Fruit fly (Drosophila melanogaster) whole organism, embryonic: ENCODE data around the gene mRpL50.

Experiments
- Atf6 ChIP-seq: fragments of 200-800 bp; sonication (Bioruptor generic); IDR thresholded peaks from 2 replicates; pipeline ENCODE4 v1.3.6; 2022; ENCODE audit warnings: missing biosample characterization, missing genetic modification characterization
- BEAF-32 ChIP-seq: fragments of 200-800 bp; sonication (Bioruptor generic); optimal IDR thresholded peaks from 3 replicates; lab custom pipeline; 2017; ENCODE audit warnings: missing biosample characterization, missing genetic modification characterization, mild to moderate bottlenecking, moderate library complexity, missing genetic modification reagents
- Bgb ChIP-seq: fragments of 200-800 bp; sonication (Bioruptor generic); IDR thresholded peaks from 2 replicates; pipeline ENCODE4 v1.3.6; 2022; ENCODE audit warnings: missing biosample characterization, missing genetic modification characterization; ENCODE audit not compliant: partially characterized antibody
- CG10321 ChIP-seq: fragments of 200-800 bp; sonication (Bioruptor generic); IDR thresholded peaks from 2 replicates; pipeline ENCODE4 v1.3.6; 2022; ENCODE audit warnings: missing biosample characterization, missing genetic modification characterization
- CG10565 ChIP-seq: fragments of 200-800 bp; sonication (Bioruptor generic); optimal IDR thresholded peaks from 3 replicates; lab custom pipeline; 2016; ENCODE audit warnings: missing biosample characterization, mild to moderate bottlenecking, missing genetic modification characterization
- CG12769 ChIP-seq: fragments of 200-800 bp; sonication (Bioruptor generic); optimal IDR thresholded peaks from 2 replicates; lab custom pipeline; 2019; ENCODE audit warnings: missing biosample characterization, mild to moderate bottlenecking, missing genetic modification characterization, moderate library complexity
- CG1603 ChIP-seq: fragments of 200-800 bp; sonication (Bioruptor generic); optimal IDR thresholded peaks from 2 replicates; lab custom pipeline; 2019; ENCODE audit warnings: missing biosample characterization, mild to moderate bottlenecking, missing genetic modification characterization, moderate library complexity
- CG17361 ChIP-seq: fragments of 200-800 bp; sonication (Bioruptor generic); IDR thresholded peaks from 3 replicates; pipeline ENCODE4 v1.3.6; 2022; ENCODE audit warnings: missing biosample characterization, missing genetic modification characterization
- CG17612 ChIP-seq: fragments of 200-800 bp; sonication (Bioruptor generic); IDR thresholded peaks from 2 replicates; pipeline ENCODE4 v1.3.6; 2022; ENCODE audit warnings: missing biosample characterization, missing genetic modification characterization
- CG30431 ChIP-seq: fragments of 200-800 bp; sonication (Bioruptor generic); optimal IDR thresholded peaks from 2 replicates; lab custom pipeline; 2017; ENCODE audit warnings: missing biosample characterization, missing genetic modification characterization
- CG33213 ChIP-seq: fragments of 200-800 bp; sonication (Bioruptor generic); optimal IDR thresholded peaks from 3 replicates; lab custom pipeline; 2016; ENCODE audit warnings: missing biosample characterization, missing genetic modification characterization
- CG7963 ChIP-seq: fragments of 200-800 bp; sonication (Bioruptor generic); IDR thresholded peaks from 3 replicates; pipeline ENCODE4 v1.3.6; 2022; ENCODE audit warnings: missing biosample characterization, missing genetic modification characterization; ENCODE audit not compliant: partially characterized antibody
- CG9609 ChIP-seq: fragments of 200-800 bp; sonication (Bioruptor generic); optimal IDR thresholded peaks from 3 replicates; lab custom pipeline; 2016; ENCODE audit warnings: missing biosample characterization, missing genetic modification characterization
- CG9876 ChIP-seq: fragments of 200-800 bp; sonication (Bioruptor generic); optimal IDR thresholded peaks from 2 replicates; lab custom pipeline; 2016; ENCODE audit warnings: missing biosample characterization, missing genetic modification characterization
- Chrac-16 ChIP-seq: fragments of 200-800 bp; sonication (Bioruptor generic); optimal IDR thresholded peaks from 3 replicates; lab custom pipeline; 2016; ENCODE audit warnings: missing biosample characterization, missing genetic modification characterization
- D ChIP-seq, 2 experiments: fragments of 200-800 bp in 1 of 2; fragments of >200 bp in 1 of 2; sonication (Bioruptor generic) in 1 of 2; optimal IDR thresholded peaks; 2 replicates in 1 of 2; 3 replicates in 1 of 2; lab custom pipeline; 2017; ENCODE audit warnings: mild to moderate bottlenecking in 1 of 2, missing biosample characterization in 1 of 2, missing genetic modification characterization in 1 of 2, missing genetic modification reagents in 1 of 2
- Drgx ChIP-seq: fragments of 200-800 bp; sonication (Bioruptor generic); IDR thresholded peaks from 2 replicates; pipeline ENCODE4 v1.3.6; 2022; ENCODE audit warnings: missing biosample characterization, missing genetic modification characterization
- Fer3 ChIP-seq: fragments of 200-800 bp; sonication (Bioruptor generic); optimal IDR thresholded peaks from 2 replicates; lab custom pipeline; 2018; ENCODE audit warnings: missing biosample characterization, mild to moderate bottlenecking, missing genetic modification characterization, moderate library complexity
- HLHmδ ChIP-seq: fragments of 200-800 bp; sonication (Bioruptor generic); optimal IDR thresholded peaks from 2 replicates; lab custom pipeline; 2018; ENCODE audit warnings: missing biosample characterization, mild to moderate bottlenecking, missing genetic modification characterization, moderate library complexity
- Hr51 ChIP-seq, 2 experiments: fragments of 200-800 bp; sonication (Bioruptor generic); optimal IDR thresholded peaks; 2 replicates in 1 of 2; 3 replicates in 1 of 2; lab custom pipeline; 2016 to 2018; ENCODE audit warnings: missing biosample characterization in 2 of 2, missing genetic modification characterization in 2 of 2, mild to moderate bottlenecking in 1 of 2, moderate library complexity in 1 of 2
- Med ChIP-seq: fragments of 200-800 bp; sonication (Bioruptor generic); peaks from one replicate; lab custom pipeline; 2016; ENCODE audit warnings: missing biosample characterization, missing genetic modification characterization, mild to moderate bottlenecking, inconsistent platforms, moderate library complexity
- NC2α ChIP-seq: fragments of 200-800 bp; sonication (Bioruptor generic); optimal IDR thresholded peaks from 2 replicates; lab custom pipeline; 2016; ENCODE audit warnings: missing biosample characterization, missing genetic modification characterization
- NC2β ChIP-seq: fragments of 200-800 bp; sonication (Bioruptor generic); optimal IDR thresholded peaks from 2 replicates; lab custom pipeline; 2016; ENCODE audit warnings: missing biosample characterization, missing genetic modification characterization
- Nf-YB ChIP-seq: fragments of 200-800 bp; sonication (Bioruptor generic); optimal IDR thresholded peaks from 3 replicates; lab custom pipeline; 2019; ENCODE audit warnings: missing biosample characterization, mild to moderate bottlenecking, missing genetic modification characterization, moderate library complexity
- Optix ChIP-seq: fragments of 200-800 bp; sonication (Bioruptor generic); IDR thresholded peaks from 3 replicates; pipeline ENCODE4 v1.3.6; 2022; ENCODE audit warnings: missing biosample characterization, missing genetic modification characterization
- PHDP ChIP-seq: fragments of 200-800 bp; sonication (Bioruptor generic); optimal IDR thresholded peaks from 3 replicates; lab custom pipeline; 2018; ENCODE audit warnings: missing biosample characterization, mild to moderate bottlenecking, missing genetic modification characterization, moderate library complexity
- Rfx ChIP-seq: fragments of 200-800 bp; sonication (Bioruptor generic); IDR thresholded peaks from 2 replicates; pipeline ENCODE4 v1.3.6; 2022; ENCODE audit warnings: missing biosample characterization, missing genetic modification characterization
- Scr ChIP-seq: fragments of 200-800 bp; sonication (Bioruptor generic); IDR thresholded peaks from 2 replicates; pipeline ENCODE4 v1.3.6; 2022; ENCODE audit warnings: missing biosample characterization, missing genetic modification characterization; ENCODE audit not compliant: partially characterized antibody
- Sin3A ChIP-seq: fragments of >200 bp; optimal IDR thresholded peaks from 2 replicates; lab custom pipeline; 2018
- Six4 ChIP-seq: fragments of 200-800 bp; sonication (Bioruptor generic); optimal IDR thresholded peaks from 2 replicates; lab custom pipeline; 2016; ENCODE audit warnings: missing biosample characterization, missing genetic modification characterization
- Sry-β ChIP-seq: fragments of 200-800 bp; sonication (Bioruptor generic); optimal IDR thresholded peaks from 2 replicates; lab custom pipeline; 2018; ENCODE audit warnings: missing biosample characterization, mild to moderate bottlenecking, missing genetic modification characterization, moderate library complexity
- ap ChIP-seq: fragments of 200-800 bp; sonication (Bioruptor generic); IDR thresholded peaks from 2 replicates; pipeline ENCODE4 v1.3.6; 2022; ENCODE audit warnings: missing biosample characterization, missing genetic modification characterization
- ara ChIP-seq: fragments of 200-800 bp; sonication (Bioruptor generic); IDR thresholded peaks from 2 replicates; pipeline ENCODE4 v1.3.6; 2022; ENCODE audit warnings: missing biosample characterization, missing genetic modification characterization
- br ChIP-seq: fragments of >200 bp; optimal IDR thresholded peaks from 2 replicates; lab custom pipeline; 2017
- cas ChIP-seq: fragments of 200-800 bp; sonication (Bioruptor generic); IDR thresholded peaks from 2 replicates; pipeline ENCODE4 v1.3.6; 2022; ENCODE audit warnings: missing biosample characterization, missing genetic modification characterization
- croc ChIP-seq: fragments of 200-800 bp; sonication (Bioruptor generic); conservative IDR thresholded peaks from 3 replicates; pipeline ENCODE4 v1.3.6; 2022; ENCODE audit warnings: missing biosample characterization, missing genetic modification characterization
- dimm ChIP-seq: fragments of 200-800 bp; sonication (Bioruptor generic); IDR thresholded peaks from 2 replicates; pipeline ENCODE4 v1.3.6; 2022; ENCODE audit warnings: missing biosample characterization, missing genetic modification characterization
- dm ChIP-seq: fragments of 200-800 bp; sonication (Bioruptor generic); optimal IDR thresholded peaks from 3 replicates; lab custom pipeline; 2016; ENCODE audit warnings: missing biosample characterization, missing genetic modification characterization
- ems ChIP-seq: fragments of 200-800 bp; sonication (Bioruptor generic); optimal IDR thresholded peaks from 3 replicates; lab custom pipeline; 2016; ENCODE audit warnings: missing biosample characterization, missing genetic modification characterization
- fu2 ChIP-seq: fragments of 200-800 bp; sonication (Bioruptor generic); optimal IDR thresholded peaks from 2 replicates; lab custom pipeline; 2016; ENCODE audit warnings: missing biosample characterization, missing genetic modification characterization
- gcm ChIP-seq: fragments of 200-800 bp; sonication (Bioruptor generic); optimal IDR thresholded peaks from 2 replicates; lab custom pipeline; 2019; ENCODE audit warnings: missing biosample characterization, mild to moderate bottlenecking, missing genetic modification characterization, moderate library complexity
- ham ChIP-seq: fragments of 200-800 bp; sonication (Bioruptor generic); IDR thresholded peaks from 2 replicates; pipeline ENCODE4 v1.3.6; 2022; ENCODE audit warnings: missing biosample characterization, missing genetic modification characterization
- hb ChIP-seq: fragments of 200-800 bp; sonication (Bioruptor generic); IDR thresholded peaks from 3 replicates; pipeline ENCODE4 v1.3.6; 2022; ENCODE audit warnings: missing biosample characterization, missing genetic modification characterization; ENCODE audit not compliant: partially characterized antibody
- kay ChIP-seq: fragments of 200-800 bp; sonication (Bioruptor generic); optimal IDR thresholded peaks from 2 replicates; lab custom pipeline; 2016; ENCODE audit warnings: missing biosample characterization, missing genetic modification characterization
- nerfin-1 ChIP-seq: fragments of 200-800 bp; sonication (Bioruptor generic); optimal IDR thresholded peaks from 3 replicates; lab custom pipeline; 2019; ENCODE audit warnings: missing biosample characterization, mild to moderate bottlenecking, missing genetic modification characterization, moderate library complexity
- nom ChIP-seq: fragments of 200-800 bp; sonication (Bioruptor generic); optimal IDR thresholded peaks from 2 replicates; lab custom pipeline; 2017; ENCODE audit warnings: missing biosample characterization, missing genetic modification characterization, mild to moderate bottlenecking, moderate library complexity, missing genetic modification reagents
- ranshi ChIP-seq: fragments of 200-800 bp; sonication (Bioruptor generic); IDR thresholded peaks from 2 replicates; pipeline ENCODE4 v1.3.6; 2022; ENCODE audit warnings: missing biosample characterization, missing genetic modification characterization
- sc ChIP-seq, 3 experiments: fragments of >200 bp in 2 of 3; fragments of 200-800 bp in 1 of 3; sonication (Bioruptor generic) in 1 of 3; optimal IDR thresholded peaks; 2 replicates in 2 of 3; 3 replicates in 1 of 3; lab custom pipeline; 2017; ENCODE audit warnings: mild to moderate bottlenecking in 1 of 3, missing biosample characterization in 1 of 3, missing genetic modification characterization in 1 of 3, missing genetic modification reagents in 1 of 3
- ttk ChIP-seq: fragments of 200-800 bp; sonication (Bioruptor generic); IDR thresholded peaks from 2 replicates; pipeline ENCODE4 v2.1.2; 2022; ENCODE audit warnings: missing biosample characterization, missing genetic modification characterization

mRpL50 gene

dm6 chr3L:7241217-7241859 is 2.4 kb downstream of the mRpL50 start, which contains the start of the genes RpL18 and Neos (continued):
- TF ChIP-seq CG7963 (GFP tag; lab: Robert Waterston, UW) (no peak), nom (GFP tag; lab: Kevin White, UChicago) (peak; percentile 82), cas (GFP tag; lab: Robert Waterston, UW) (0 out of 2 replicates have a peak, but pooled peaks have one; percentile 16), kay (GFP tag; lab: Kevin White, UChicago) (peak; percentile 42), Optix (GFP tag; lab: Robert Waterston, UW) (peak; percentile 56; the same call in 1 of the 3 replicates), CG9609 (GFP tag; lab: Kevin White, UChicago) (peak; percentile 49), dimm (no peak), ttk (GFP tag; lab: Robert Waterston, UW) (peak; percentile 23; the same call in 1 of the 2 replicates), Hr51 (GFP tag; optimal IDR thresholded peaks at IDR 0.05; lab: Kevin White, UChicago) (peak; percentile 54 to 68), CG12769 (tag; lab: Kevin White, UChicago) (no peak), CG30431 (GFP tag; lab: Kevin White, UChicago) (peak; percentile 1), Nf-YB (GFP tag; lab: Kevin White, UChicago) (peak; percentile 63), CG17612 (no peak), Drgx (GFP tag; lab: Robert Waterston, UW) (no peak; the same call in 1 of the 2 replicates), nerfin-1 (tag; lab: Kevin White, UChicago) (peak; percentile 57), CG10321 (GFP tag; lab: Robert Waterston, UW) (0 out of 2 replicates have a peak, but pooled peaks have one; percentile 30), HLHmδ (GFP tag; lab: Kevin White, UChicago) (peak; percentile 72), ham (GFP tag; lab: Robert Waterston, UW) (no peak), Scr (GFP tag; lab: Robert Waterston, UW) (no peak), CG10565 (GFP tag; lab: Kevin White, UChicago) (no peak), PHDP (tag; lab: Kevin White, UChicago) (peak; percentile 73), croc (GFP tag; lab: Robert Waterston, UW) (no peak), sc (optimal IDR thresholded peaks at IDR 0.05; lab: Kevin White, UChicago) (no peak), sc (GFP tag; optimal IDR thresholded peaks at IDR 0.05; lab: Kevin White, UChicago) (peak; percentile 54), fu2 (GFP tag; lab: Kevin White, UChicago) (peak; percentile 48), NC2α (GFP tag; lab: Kevin White, UChicago) (peak; percentile 54), Fer3 (tag; lab: Kevin White, UChicago) (peak; percentile 78), Bgb (GFP tag; lab: Robert Waterston, UW) (no peak; the same call in none of the 2 replicates), Rfx (GFP tag; lab: Robert Waterston, UW) (peak; percentile 59), dm (GFP tag; lab: Kevin White, UChicago) (peak; percentile 93), Six4 (GFP tag; lab: Kevin White, UChicago) (no peak), Sry-β (peak; percentile 18), CG33213 (GFP tag; lab: Kevin White, UChicago) (peak; percentile 77), BEAF-32 (GFP tag; lab: Kevin White, UChicago) (peak; percentile 46), CG17361 (GFP tag; lab: Robert Waterston, UW) (peak; percentile 79; the same call in 2 of the 3 replicates), CG1603 (peak; percentile 53), ap (peak; percentile 44), ems (GFP tag; lab: Kevin White, UChicago) (peak; percentile 45), CG9876 (GFP tag; lab: Kevin White, UChicago) (peak; percentile 43), Chrac-16 (peak; percentile 69), ranshi (GFP tag; lab: Robert Waterston, UW) (peak; percentile 57), gcm (GFP tag; lab: Kevin White, UChicago) (peak; percentile 71), ara (GFP tag; lab: Robert Waterston, UW) (peak; percentile 41), Sin3A (lab: Kevin White, UChicago) (peak; percentile 36), D (optimal IDR thresholded peaks at IDR 0.05; lab: Kevin White, UChicago) (no peak), D (GFP tag; optimal IDR thresholded peaks at IDR 0.05; lab: Kevin White, UChicago) (peak; percentile 41), NC2β (peak; percentile 92), br (no peak), hb (GFP tag; lab: Robert Waterston, UW) (no peak), Atf6 (GFP tag; lab: Robert Waterston, UW) (peak; percentile 76), Med (peak; percentile 98)
